Fruit fly (Drosophila melanogaster): Measurements from ENCODE around the gene plum.

DNA sequence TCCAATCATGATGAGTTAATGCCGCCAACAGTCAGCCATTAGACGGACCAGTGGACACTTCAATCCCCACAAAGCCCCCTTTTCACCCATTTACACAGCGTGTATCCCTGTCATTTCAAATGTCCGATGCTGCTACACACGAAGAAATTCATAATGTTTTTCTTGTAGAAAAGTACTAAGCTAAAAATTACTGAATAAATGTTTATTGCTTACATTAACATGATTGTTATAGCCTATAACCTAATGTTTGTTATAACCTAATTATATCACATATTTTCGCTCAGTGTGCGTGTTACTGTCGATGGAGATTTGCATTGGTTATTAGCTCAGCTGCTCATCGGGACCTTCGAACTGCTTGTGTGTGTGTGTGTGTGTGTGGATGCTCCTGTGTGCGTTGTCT is 98.5 kb downstream of the plum start:
- TF ChIP-seq usp (GFP tag; optimal IDR thresholded peaks at IDR 0.05) (no peak), pan (optimal IDR thresholded peaks at IDR 0.05) (no peak)

Measured in whole organism.